Worm (Caenorhabditis elegans): ENCODE results near the gene rnp-3.
A peak's percentile ranks its signal among the peaks of the same experiment; 100 is the strongest.

The rnp-3 gene

ce11 chrIV:4216099-4216894, 42.4 kb downstream of the rnp-3 start:
- TF ChIP-seq elt-2 (tag; optimal IDR thresholded peaks at IDR 0.05) = peak; percentile 33
- no peak for TF ChIP-seq fkh-10 (GFP tag; optimal IDR thresholded peaks at IDR 0.05)
- peak; percentile 41 for TF ChIP-seq mdl-1 (tag; optimal IDR thresholded peaks at IDR 0.05)
- no peak for TF ChIP-seq ztf-4 (tag; optimal IDR thresholded peaks at IDR 0.05)
- TF ChIP-seq zag-1 (tag; optimal IDR thresholded peaks at IDR 0.05) = no peak
- no peak for TF ChIP-seq nhr-77 (tag; optimal IDR thresholded peaks at IDR 0.05)
- no peak for TF ChIP-seq fkh-2 (tag; optimal IDR thresholded peaks at IDR 0.05)
- no peak for TF ChIP-seq lin-15B (tag; optimal IDR thresholded peaks at IDR 0.05)
- TF ChIP-seq nhr-237 (tag; optimal IDR thresholded peaks at IDR 0.05) = no peak
- no peak for TF ChIP-seq nfya-1 (tag; optimal IDR thresholded peaks at IDR 0.05; ENCODE audit: insufficient read depth)
- TF ChIP-seq ama-1 (optimal IDR thresholded peaks at IDR 0.05) = no peak
- TF ChIP-seq ceh-9 (tag; optimal IDR thresholded peaks at IDR 0.05) = no peak
- peak; percentile 82 for TF ChIP-seq nhr-43 (tag; optimal IDR thresholded peaks at IDR 0.05; ENCODE audit: poor library complexity, severe bottlenecking)
- TF ChIP-seq lin-39 (tag; optimal IDR thresholded peaks at IDR 0.05) = no peak
- no peak for TF ChIP-seq egl-5 (tag; optimal IDR thresholded peaks at IDR 0.05)
- TF ChIP-seq ceh-16 (tag; optimal IDR thresholded peaks at IDR 0.05) = no peak
- no peak for TF ChIP-seq hmg-11 (tag; optimal IDR thresholded peaks at IDR 0.05)
- TF ChIP-seq skn-1 (tag; optimal IDR thresholded peaks at IDR 0.05) = no peak
- TF ChIP-seq mml-1 (tag; optimal IDR thresholded peaks at IDR 0.05) = no peak
- TF ChIP-seq sea-2 (GFP tag; optimal IDR thresholded peaks at IDR 0.05) = no peak
- no peak for TF ChIP-seq nhr-28 (tag; optimal IDR thresholded peaks at IDR 0.05)
- TF ChIP-seq ceh-28 (tag; optimal IDR thresholded peaks at IDR 0.05) = no peak
- TF ChIP-seq nhr-23 (tag; optimal IDR thresholded peaks at IDR 0.05) = peak; percentile 78
- TF ChIP-seq lsy-12 (tag; optimal IDR thresholded peaks at IDR 0.05) = no peak
- TF ChIP-seq R02D3.7 (tag; optimal IDR thresholded peaks at IDR 0.05) = no peak
- TF ChIP-seq egl-27 (tag; optimal IDR thresholded peaks at IDR 0.05) = no peak

ce11 chrIV:4218276-4218675, 44.4 kb downstream of the rnp-3 start:
- TF ChIP-seq mdl-1 (tag; optimal IDR thresholded peaks at IDR 0.05) (no peak), ama-1 (optimal IDR thresholded peaks at IDR 0.05) (peak; percentile 63)

- TF ChIP-seq mml-1 (tag; optimal IDR thresholded peaks at IDR 0.05) (no peak), nhr-25 (tag; optimal IDR thresholded peaks at IDR 0.05) (no peak), egl-5 (tag; optimal IDR thresholded peaks at IDR 0.05) (no peak), unc-62 (GFP tag; optimal IDR thresholded peaks at IDR 0.05) (no peak), nhr-237 (tag; optimal IDR thresholded peaks at IDR 0.05) (no peak), fkh-2 (tag; optimal IDR thresholded peaks at IDR 0.05) (no peak), pqm-1 (tag; optimal IDR thresholded peaks at IDR 0.05) (no peak), ztf-11 (tag; optimal IDR thresholded peaks at IDR 0.05) (no peak)
Observed at ce11 chrIV:4219983-4220382, 46.1 kb downstream of the rnp-3 start, which contains the start of gene F30B5.11. F30B5.11 (minus strand) TSS chrIV:4220083.

- TF ChIP-seq nhr-77 (tag; optimal IDR thresholded peaks at IDR 0.05) (no peak), nhr-237 (tag; optimal IDR thresholded peaks at IDR 0.05) (no peak), ceh-9 (tag; optimal IDR thresholded peaks at IDR 0.05) (no peak), fkh-10 (GFP tag; optimal IDR thresholded peaks at IDR 0.05) (no peak), snpc-4 (tag; optimal IDR thresholded peaks at IDR 0.05) (no peak), mml-1 (tag; optimal IDR thresholded peaks at IDR 0.05) (no peak), elt-1 (tag; optimal IDR thresholded peaks at IDR 0.05) (no peak), sea-2 (GFP tag; optimal IDR thresholded peaks at IDR 0.05) (no peak)
Observed at ce11 chrIV:4225851-4226250, 52.0 kb downstream of the rnp-3 start, which contains the start of gene srbc-71. srbc-71 (minus strand) TSS chrIV:4225951.
